Worm (Caenorhabditis elegans): Measurements from ENCODE around the gene cutl-17.

Gene cutl-17

ce11 chrIV:9490320-9490719, 33.0 kb upstream of the cutl-17 start, which contains the start of gene sru-6:
TSS of gene sru-6 (plus strand) at chrIV:9490620.
- TF ChIP-seq snpc-4 (tag; optimal IDR thresholded peaks at IDR 0.05), result no peak
- no peak for TF ChIP-seq skn-1 (tag; optimal IDR thresholded peaks at IDR 0.05)
- no peak for TF ChIP-seq blmp-1 (tag; optimal IDR thresholded peaks at IDR 0.05; ENCODE audit: insufficient read depth)
- no peak for TF ChIP-seq ztf-1 (GFP tag; conservative IDR thresholded peaks at IDR 0.05)
- no peak for TF ChIP-seq nhr-21 (tag; optimal IDR thresholded peaks at IDR 0.05)
- TF ChIP-seq mbf-1 (tag; optimal IDR thresholded peaks at IDR 0.05), result no peak
- TF ChIP-seq ceh-82 (tag; optimal IDR thresholded peaks at IDR 0.05), result no peak
- TF ChIP-seq gmeb-1 (tag; optimal IDR thresholded peaks at IDR 0.05), result no peak
- TF ChIP-seq mdl-1 (tag; optimal IDR thresholded peaks at IDR 0.05), result no peak
- TF ChIP-seq mab-5 (tag; optimal IDR thresholded peaks at IDR 0.05), result no peak
- TF ChIP-seq sma-9 (GFP tag; optimal IDR thresholded peaks at IDR 0.05), result no peak
- no peak for TF ChIP-seq sma-9 (tag; optimal IDR thresholded peaks at IDR 0.05)
- no peak for TF ChIP-seq peb-1 (tag; optimal IDR thresholded peaks at IDR 0.05)
- no peak for TF ChIP-seq Y55F3AM.14 (GFP tag; optimal IDR thresholded peaks at IDR 0.05)
- TF ChIP-seq nhr-12 (tag; optimal IDR thresholded peaks at IDR 0.05), result no peak
- no peak for TF ChIP-seq R02D3.7 (tag; optimal IDR thresholded peaks at IDR 0.05)
- TF ChIP-seq ztf-11 (tag; optimal IDR thresholded peaks at IDR 0.05), result no peak

- TF ChIP-seq crh-2 (tag; optimal IDR thresholded peaks at IDR 0.05) (no peak), nhr-129 (tag; optimal IDR thresholded peaks at IDR 0.05) (no peak), gmeb-1 (tag; optimal IDR thresholded peaks at IDR 0.05) (no peak), nhr-23 (tag; optimal IDR thresholded peaks at IDR 0.05) (no peak), R02D3.7 (tag; optimal IDR thresholded peaks at IDR 0.05) (no peak), lsy-2 (tag; optimal IDR thresholded peaks at IDR 0.05) (no peak), elt-3 (tag; optimal IDR thresholded peaks at IDR 0.05) (no peak), ztf-4 (tag; optimal IDR thresholded peaks at IDR 0.05) (no peak), ceh-16 (tag; optimal IDR thresholded peaks at IDR 0.05) (no peak)
Observed at ce11 chrIV:9488315-9488714, 31.0 kb upstream of the cutl-17 start, which contains the start of gene sru-1. TSS of gene sru-1 (plus strand) at chrIV:9488615.

- TF ChIP-seq nhr-129 (tag; optimal IDR thresholded peaks at IDR 0.05) (no peak), R02D3.7 (tag; optimal IDR thresholded peaks at IDR 0.05) (no peak), nhr-11 (tag; optimal IDR thresholded peaks at IDR 0.05) (no peak), unc-39 (tag; optimal IDR thresholded peaks at IDR 0.05) (no peak), alr-1 (tag; optimal IDR thresholded peaks at IDR 0.05) (no peak)
Observed at ce11 chrIV:9486779-9487178, 29.5 kb upstream of the cutl-17 start.

- no peak for TF ChIP-seq snpc-4 (tag; optimal IDR thresholded peaks at IDR 0.05)
- TF ChIP-seq nhr-21 (tag; optimal IDR thresholded peaks at IDR 0.05), result no peak
- TF ChIP-seq sem-4 (tag; optimal IDR thresholded peaks at IDR 0.05), result no peak
- TF ChIP-seq nhr-10 (tag; optimal IDR thresholded peaks at IDR 0.05), result no peak
- TF ChIP-seq nhr-77 (tag; optimal IDR thresholded peaks at IDR 0.05), result no peak
- TF ChIP-seq fos-1 (tag; optimal IDR thresholded peaks at IDR 0.05), result no peak
- no peak for TF ChIP-seq ceh-82 (tag; optimal IDR thresholded peaks at IDR 0.05)
- no peak for TF ChIP-seq mbf-1 (tag; optimal IDR thresholded peaks at IDR 0.05)
- TF ChIP-seq ceh-16 (tag; optimal IDR thresholded peaks at IDR 0.05), result no peak
- TF ChIP-seq nhr-23 (tag; optimal IDR thresholded peaks at IDR 0.05), result no peak
- no peak for TF ChIP-seq peb-1 (tag; optimal IDR thresholded peaks at IDR 0.05)
- TF ChIP-seq zag-1 (tag; optimal IDR thresholded peaks at IDR 0.05), result no peak
- TF ChIP-seq mab-5 (tag; optimal IDR thresholded peaks at IDR 0.05), result no peak
- no peak for TF ChIP-seq lsy-2 (tag; optimal IDR thresholded peaks at IDR 0.05)
- TF ChIP-seq Y55F3AM.14 (GFP tag; optimal IDR thresholded peaks at IDR 0.05), result no peak
- TF ChIP-seq mdl-1 (tag; optimal IDR thresholded peaks at IDR 0.05), result no peak
- no peak for TF ChIP-seq nhr-12 (tag; optimal IDR thresholded peaks at IDR 0.05)
- no peak for TF ChIP-seq nhr-129 (tag; optimal IDR thresholded peaks at IDR 0.05)
- TF ChIP-seq unc-39 (tag; optimal IDR thresholded peaks at IDR 0.05), result no peak
Observed at ce11 chrIV:9485972-9486371, 28.7 kb upstream of the cutl-17 start, which contains the start of gene sru-2. TSS of gene sru-2 (plus strand) at chrIV:9486272.

- no peak for TF ChIP-seq nhr-12 (tag; optimal IDR thresholded peaks at IDR 0.05)
- TF ChIP-seq C34F6.9 (tag; optimal IDR thresholded peaks at IDR 0.05), result no peak
- no peak for TF ChIP-seq nhr-21 (tag; optimal IDR thresholded peaks at IDR 0.05)
- no peak for TF ChIP-seq Y55F3AM.14 (GFP tag; optimal IDR thresholded peaks at IDR 0.05)
- no peak for TF ChIP-seq mab-5 (tag; optimal IDR thresholded peaks at IDR 0.05)
- no peak for TF ChIP-seq nhr-25 (tag; optimal IDR thresholded peaks at IDR 0.05)
- no peak for TF ChIP-seq nhr-237 (tag; optimal IDR thresholded peaks at IDR 0.05)
- TF ChIP-seq sma-9 (GFP tag; optimal IDR thresholded peaks at IDR 0.05), result no peak
- TF ChIP-seq sma-9 (tag; optimal IDR thresholded peaks at IDR 0.05), result no peak
- no peak for TF ChIP-seq nhr-129 (tag; optimal IDR thresholded peaks at IDR 0.05)
- no peak for TF ChIP-seq lin-39 (tag; optimal IDR thresholded peaks at IDR 0.05)
- TF ChIP-seq gmeb-1 (tag; optimal IDR thresholded peaks at IDR 0.05), result no peak
- no peak for TF ChIP-seq nhr-6 (tag; optimal IDR thresholded peaks at IDR 0.05)
- no peak for TF ChIP-seq dmd-4 (tag; optimal IDR thresholded peaks at IDR 0.05)
- no peak for TF ChIP-seq egl-27 (tag; optimal IDR thresholded peaks at IDR 0.05)
- TF ChIP-seq lsy-2 (tag; optimal IDR thresholded peaks at IDR 0.05), result no peak
- TF ChIP-seq nhr-77 (tag; optimal IDR thresholded peaks at IDR 0.05), result no peak
- TF ChIP-seq nhr-23 (tag; optimal IDR thresholded peaks at IDR 0.05), result no peak
Observed at ce11 chrIV:9485040-9485439, 27.7 kb upstream of the cutl-17 start, which contains the start of gene gadr-2. TSS of gene gadr-2 (minus strand) at chrIV:9485140.

Measured in whole organism, L2 larva.